Fruit fly (Drosophila melanogaster): Measurements from ENCODE around the gene CG32269.

CG32269 gene

DNA sequence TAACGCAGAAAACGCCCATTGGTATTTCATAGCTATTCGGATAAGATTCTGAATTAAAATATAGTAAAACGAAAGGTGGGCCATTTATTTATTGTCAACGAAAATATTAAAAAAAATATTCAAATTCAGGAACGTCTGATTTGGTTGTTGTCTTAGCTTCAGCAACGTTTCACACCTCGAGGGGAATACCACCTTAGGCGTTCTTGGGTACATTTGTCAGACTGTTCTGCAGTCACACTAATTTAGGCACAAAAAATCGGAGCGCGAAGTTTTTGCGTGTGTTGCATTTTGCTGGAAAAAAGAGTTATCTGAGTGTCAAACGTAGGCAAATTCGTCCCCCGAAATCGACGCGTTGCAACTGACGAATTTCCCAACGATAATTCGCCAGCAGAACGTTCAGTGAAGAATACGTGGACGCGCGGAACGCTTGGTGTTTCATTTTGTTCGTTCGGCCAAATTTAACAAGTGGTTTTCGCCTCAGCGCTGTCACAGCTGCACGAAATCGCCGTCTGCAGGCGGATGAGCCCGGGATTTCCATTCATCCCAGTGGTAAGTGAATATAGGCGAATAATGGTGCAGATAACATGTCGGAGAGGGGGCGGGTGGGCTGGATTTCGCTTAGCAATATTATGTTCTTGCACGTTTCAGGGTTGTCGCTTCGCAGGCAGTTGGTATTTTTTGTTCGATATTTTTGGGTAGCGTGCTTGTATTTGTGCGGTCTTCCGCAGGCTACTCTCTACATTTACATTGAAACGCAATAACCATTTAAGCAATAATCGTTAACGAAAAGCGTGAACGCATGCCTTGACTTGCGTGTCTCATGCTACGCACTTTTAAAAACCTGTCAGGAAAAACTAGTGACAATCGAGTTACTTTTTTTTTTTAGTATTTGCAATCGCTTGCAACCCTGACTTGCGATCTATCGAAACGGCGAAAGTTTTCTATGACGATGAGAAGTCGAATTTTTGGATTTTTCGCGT is 16.2 kb upstream of the CG32269 start, which contains the start of gene Larp4B (continued):
- TF ChIP-seq wek (GFP tag; optimal IDR thresholded peaks at IDR 0.05) (no peak), PHDP (tag; optimal IDR thresholded peaks at IDR 0.05) (peak; percentile 2), pb (GFP tag; optimal IDR thresholded peaks at IDR 0.05) (no peak), Ets97D (GFP tag; optimal IDR thresholded peaks at IDR 0.05) (peak; percentile 73), CG10431 (GFP tag; optimal IDR thresholded peaks at IDR 0.05) (no peak), ham (GFP tag; IDR thresholded peaks at IDR 0.05) (no peak), pzg (GFP tag; optimal IDR thresholded peaks at IDR 0.05) (peak; percentile 89), CG34422 (GFP tag; IDR thresholded peaks at IDR 0.05) (peak; percentile 56; the same call in 2 of the 3 replicates), ATbp (GFP tag; optimal IDR thresholded peaks at IDR 0.05) (no peak), corto (GFP tag; optimal IDR thresholded peaks at IDR 0.05) (no peak), CG7987 (GFP tag; optimal IDR thresholded peaks at IDR 0.05) (peak; percentile 23), gsb (GFP tag; IDR thresholded peaks at IDR 0.05) (no peak), sc (optimal IDR thresholded peaks at IDR 0.05) (no peak), sc (GFP tag; optimal IDR thresholded peaks at IDR 0.05) (no peak), rib (GFP tag; IDR thresholded peaks at IDR 0.05) (no peak), CG2120 (GFP tag; optimal IDR thresholded peaks at IDR 0.05) (peak; percentile 48), ems (GFP tag; optimal IDR thresholded peaks at IDR 0.05) (no peak), Ssrp (tag; optimal IDR thresholded peaks at IDR 0.05) (peak; percentile 14), crc (GFP tag; optimal IDR thresholded peaks at IDR 0.05) (no peak), chn (GFP tag; optimal IDR thresholded peaks at IDR 0.05) (peak; percentile 13), dysf (GFP tag; IDR thresholded peaks at IDR 0.05) (no peak), CG7839 (tag; optimal IDR thresholded peaks at IDR 0.05) (no peak), knrl (GFP tag; IDR thresholded peaks at IDR 0.05; ENCODE audit: partially characterized antibody) (peak; percentile 76), Drgx (GFP tag; IDR thresholded peaks at IDR 0.05) (no peak), Eip74EF (GFP tag; optimal IDR thresholded peaks at IDR 0.05) (no peak), Ada2b (GFP tag; IDR thresholded peaks at IDR 0.05) (no peak), CG6254 (GFP tag; optimal IDR thresholded peaks at IDR 0.05) (no peak), lilli (GFP tag; optimal IDR thresholded peaks at IDR 0.05) (peak; percentile 53), p53 (GFP tag; optimal IDR thresholded peaks at IDR 0.05) (peak; percentile 51), caup (GFP tag; optimal IDR thresholded peaks at IDR 0.05; ENCODE audit: severe bottlenecking) (peak; percentile 16), gcm2 (GFP tag; optimal IDR thresholded peaks at IDR 0.05) (no peak), CG6272 (GFP tag; IDR thresholded peaks at IDR 0.05) (no peak), CG3065 (GFP tag; optimal IDR thresholded peaks at IDR 0.05) (no peak), NC2β (GFP tag; optimal IDR thresholded peaks at IDR 0.05) (peak; percentile 25), Optix (GFP tag; IDR thresholded peaks at IDR 0.05) (no peak), Side (GFP tag; optimal IDR thresholded peaks at IDR 0.05) (no peak), CG1647 (GFP tag; optimal IDR thresholded peaks at IDR 0.05) (no peak), CG7928 (GFP tag; optimal IDR thresholded peaks at IDR 0.05) (peak; percentile 41), amos (GFP tag; IDR thresholded peaks at IDR 0.05; ENCODE audit: partially characterized antibody) (peak; percentile 52), gro (GFP tag; optimal IDR thresholded peaks at IDR 0.05) (peak; percentile 45), Ravus (GFP tag; IDR thresholded peaks at IDR 0.05) (no peak), CG4617 (GFP tag; optimal IDR thresholded peaks at IDR 0.05; ENCODE audit: borderline replicate concordance) (peak; percentile 89), Awh (GFP tag; IDR thresholded peaks at IDR 0.05) (no peak), CG11398 (GFP tag; optimal IDR thresholded peaks at IDR 0.05) (no peak), CG5953 (GFP tag; IDR thresholded peaks at IDR 0.05) (no peak), Meics (GFP tag; optimal IDR thresholded peaks at IDR 0.05) (peak; percentile 7), Dip3 (GFP tag; optimal IDR thresholded peaks at IDR 0.05) (no peak), bcd (GFP tag; optimal IDR thresholded peaks at IDR 0.05) (no peak), sisA (GFP tag; IDR thresholded peaks at IDR 0.05) (no peak)
